Fruit fly (Drosophila melanogaster) whole organism, pupa: Measurements from ENCODE around the gene CG33483.

Source experiments
- CG10348 ChIP-seq: fragments of 200-800 bp; sonication (Bioruptor generic); IDR thresholded peaks from 2 replicates; pipeline ENCODE4 v1.3.6; 2022; ENCODE audit warnings: missing biosample characterization, missing genetic modification characterization
- CG13204 ChIP-seq: fragments of 200-800 bp; sonication (Bioruptor generic); optimal IDR thresholded peaks from 2 replicates; lab custom pipeline; 2018; ENCODE audit warnings: missing biosample characterization, mild to moderate bottlenecking, missing genetic modification characterization, moderate library complexity
- CG4496 ChIP-seq: fragments of 200-800 bp; sonication (Bioruptor generic); IDR thresholded peaks from 3 replicates; pipeline ENCODE4 v1.3.6; 2022; ENCODE audit warnings: missing biosample characterization, missing genetic modification characterization
- CG8301 ChIP-seq: fragments of 200-800 bp; sonication (Bioruptor generic); optimal IDR thresholded peaks from 2 replicates; lab custom pipeline; 2018; ENCODE audit warnings: missing biosample characterization, mild to moderate bottlenecking, missing genetic modification characterization
- gl ChIP-seq: fragments of 200-800 bp; sonication (Bioruptor generic); optimal IDR thresholded peaks from 2 replicates; lab custom pipeline; 2018; ENCODE audit warnings: missing biosample characterization, mild to moderate bottlenecking, missing genetic modification characterization

DNA sequence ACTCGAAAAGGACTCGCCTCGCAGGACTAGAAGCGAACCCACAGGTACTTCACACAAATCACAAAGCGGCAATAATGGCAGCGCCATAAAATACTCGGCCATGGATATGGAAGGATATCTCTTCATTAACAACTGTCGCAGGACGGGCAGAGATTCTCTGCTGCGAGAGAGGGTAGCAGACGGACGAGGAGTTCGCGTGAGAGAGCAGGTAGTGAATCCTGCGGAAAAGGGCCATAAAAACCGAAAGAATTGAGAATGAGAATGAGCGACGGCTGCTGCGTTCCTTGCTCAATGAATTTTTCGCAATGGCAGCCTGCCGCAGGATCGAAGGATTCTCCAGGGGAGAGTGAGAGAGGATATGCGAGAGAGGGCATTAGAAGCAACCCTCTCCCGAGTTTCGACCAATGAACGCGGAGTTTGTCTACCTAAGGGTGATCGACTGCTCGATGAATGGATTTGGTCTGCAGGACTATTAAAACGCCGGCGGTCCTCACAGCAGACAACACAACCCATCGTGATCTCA, 50.1 kb downstream of the CG33483 start, which contains the start of gene tll:
- TF ChIP-seq CG8301 (no peak), gl (tag; lab: Kevin White, UChicago) (no peak), CG13204 (GFP tag; lab: Kevin White, UChicago) (no peak), CG4496 (GFP tag; lab: Robert Waterston, UW) (no peak), CG10348 (GFP tag; lab: Robert Waterston, UW) (no peak)
